Fruit fly (Drosophila melanogaster): ENCODE data around the gene glo.

The glo gene

DNA sequence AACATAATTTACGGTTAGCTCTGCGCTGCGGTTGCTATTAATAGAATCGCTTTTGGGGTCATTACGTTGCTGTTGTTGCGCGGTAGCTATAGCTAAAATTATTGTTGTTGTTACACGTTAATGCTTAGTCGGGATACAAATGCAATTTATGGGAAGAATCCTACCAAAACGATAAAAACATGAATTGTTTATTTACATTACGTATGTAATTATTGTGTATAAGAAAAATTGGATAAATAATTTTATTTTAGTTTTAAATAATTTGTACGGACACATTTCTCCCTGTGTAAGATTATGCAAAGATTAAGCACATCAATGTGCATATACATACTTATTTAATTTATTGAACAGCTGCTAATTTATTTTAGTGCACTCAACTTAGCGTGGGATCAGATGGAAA is 32.7 kb upstream of the glo start (continued):
- TF ChIP-seq CG11723 (GFP tag; optimal IDR thresholded peaks at IDR 0.05) = peak; percentile 32
- TF ChIP-seq grau (tag; optimal IDR thresholded peaks at IDR 0.05) = peak; percentile 71
- no peak for TF ChIP-seq Scr (GFP tag; IDR thresholded peaks at IDR 0.05; ENCODE audit: partially characterized antibody)
- 0 out of 2 replicates have a peak, but pooled peaks have one; percentile 41 for TF ChIP-seq peb (GFP tag; IDR thresholded peaks at IDR 0.05)
- TF ChIP-seq GATAe (GFP tag; conservative IDR thresholded peaks at IDR 0.05) = no peak
- TF ChIP-seq CG1233 (GFP tag; optimal IDR thresholded peaks at IDR 0.05) = no peak
- TF ChIP-seq NC2β (GFP tag; optimal IDR thresholded peaks at IDR 0.05) = no peak
- TF ChIP-seq CG7271 (tag; optimal IDR thresholded peaks at IDR 0.05) = no peak
- peak; percentile 67 for TF ChIP-seq Asciz (GFP tag; optimal IDR thresholded peaks at IDR 0.05)
- TF ChIP-seq CG6683 (GFP tag; optimal IDR thresholded peaks at IDR 0.05) = no peak
- peak; percentile 36 for TF ChIP-seq CG6813 (GFP tag; optimal IDR thresholded peaks at IDR 0.05)
- TF ChIP-seq ttk (GFP tag; IDR thresholded peaks at IDR 0.05) = 0 out of 2 replicates have a peak, but pooled peaks have one; percentile 44
- TF ChIP-seq Sox100B (GFP tag; optimal IDR thresholded peaks at IDR 0.05) = peak; percentile 74
- TF ChIP-seq ap (GFP tag; IDR thresholded peaks at IDR 0.05) = peak; percentile 27; the same call in 1 of the 2 replicates
- TF ChIP-seq CG7745 (tag; optimal IDR thresholded peaks at IDR 0.05) = no peak
- peak; percentile 13 for TF ChIP-seq Xbp1 (GFP tag; optimal IDR thresholded peaks at IDR 0.05)
- TF ChIP-seq Opbp (GFP tag; IDR thresholded peaks at IDR 0.05; ENCODE audit: partially characterized antibody) = no peak
- peak; percentile 46 for TF ChIP-seq salm (tag; optimal IDR thresholded peaks at IDR 0.05)
- TF ChIP-seq Drgx (GFP tag; IDR thresholded peaks at IDR 0.05) = no peak
- TF ChIP-seq pfk (GFP tag; optimal IDR thresholded peaks at IDR 0.05) = no peak
- TF ChIP-seq aop (GFP tag; IDR thresholded peaks at IDR 0.05) = no peak
- no peak for TF ChIP-seq bigmax (GFP tag; optimal IDR thresholded peaks at IDR 0.05)
- no peak for TF ChIP-seq NK7.1 (GFP tag; optimal IDR thresholded peaks at IDR 0.05)
- TF ChIP-seq dmrt99B (tag; optimal IDR thresholded peaks at IDR 0.05) = peak; percentile 80
- no peak for TF ChIP-seq Kr (GFP tag; optimal IDR thresholded peaks at IDR 0.05)
- peak; percentile 71 for TF ChIP-seq gsb-n (tag; optimal IDR thresholded peaks at IDR 0.05)
- TF ChIP-seq CG4730 (GFP tag; IDR thresholded peaks at IDR 0.05) = no peak
- TF ChIP-seq NC2α (GFP tag; optimal IDR thresholded peaks at IDR 0.05) = no peak
- no peak for TF ChIP-seq sc (optimal IDR thresholded peaks at IDR 0.05)
- TF ChIP-seq sc (GFP tag; optimal IDR thresholded peaks at IDR 0.05) = peak; percentile 17
- TF ChIP-seq mirr (GFP tag; optimal IDR thresholded peaks at IDR 0.05) = no peak
- no peak for TF ChIP-seq Stat92E (GFP tag; optimal IDR thresholded peaks at IDR 0.05)
- peak; percentile 6 for TF ChIP-seq odd (GFP tag; optimal IDR thresholded peaks at IDR 0.05)
- TF ChIP-seq ken (GFP tag; IDR thresholded peaks at IDR 0.05) = no peak; the same call in 2 of the 3 replicates
- TF ChIP-seq Atf3 (GFP tag; optimal IDR thresholded peaks at IDR 0.05) = no peak
- TF ChIP-seq gcm (GFP tag; optimal IDR thresholded peaks at IDR 0.05) = peak; percentile 60
- no peak for TF ChIP-seq yki (optimal IDR thresholded peaks at IDR 0.05)
- TF ChIP-seq CG8924 (tag; optimal IDR thresholded peaks at IDR 0.05) = peak; percentile 63
- no peak for TF ChIP-seq Rfx (GFP tag; IDR thresholded peaks at IDR 0.05)
- peak; percentile 72; the same call in 1 of the 2 replicates for TF ChIP-seq CG31441 (GFP tag; IDR thresholded peaks at IDR 0.05)
- peak; percentile 70 for TF ChIP-seq CG17359 (tag; optimal IDR thresholded peaks at IDR 0.05)
- TF ChIP-seq H2.0 (GFP tag; IDR thresholded peaks at IDR 0.05) = no peak
- peak; percentile 3 for TF ChIP-seq nau (GFP tag; optimal IDR thresholded peaks at IDR 0.05)
- TF ChIP-seq danr (GFP tag; IDR thresholded peaks at IDR 0.05) = 0 out of 2 replicates have a peak, but pooled peaks have one; percentile 14
- peak in 1 of 2 experiments; percentile 52 for TF ChIP-seq eve (GFP tag; optimal IDR thresholded peaks at IDR 0.05)
- peak; percentile 49 for TF ChIP-seq CG17385 (GFP tag; optimal IDR thresholded peaks at IDR 0.05)
- peak; percentile 52 for TF ChIP-seq Spps (tag; optimal IDR thresholded peaks at IDR 0.05)
- peak; percentile 64 for TF ChIP-seq CG2202 (tag; optimal IDR thresholded peaks at IDR 0.05)
- TF ChIP-seq CG18262 (tag; optimal IDR thresholded peaks at IDR 0.05) = peak; percentile 85
- no peak for TF ChIP-seq CG10321 (GFP tag; IDR thresholded peaks at IDR 0.05)
- TF ChIP-seq CG6254 (GFP tag; optimal IDR thresholded peaks at IDR 0.05) = peak; percentile 60
